Worm (Caenorhabditis elegans): ENCODE results near the gene fipr-29.

The fipr-29 gene

ce11 chrIII:3060262-3060661 is at the start of gene fipr-29:
Gene fipr-29, minus strand, starts transcription at chrIII:3060362.
- no peak for TF ChIP-seq W03F9.2 (tag; optimal IDR thresholded peaks at IDR 0.05)
- TF ChIP-seq dao-5 (tag; optimal IDR thresholded peaks at IDR 0.05) = no peak
- no peak for TF ChIP-seq him-1 (tag; optimal IDR thresholded peaks at IDR 0.05)

ce11 chrIII:3109564-3109963 is 49.4 kb upstream of the fipr-29 start:
- TF ChIP-seq him-1 (tag; optimal IDR thresholded peaks at IDR 0.05) (no peak), W03F9.2 (tag; optimal IDR thresholded peaks at IDR 0.05) (no peak), dao-5 (tag; optimal IDR thresholded peaks at IDR 0.05) (no peak)

ce11 chrIII:3108804-3109203 is 48.6 kb upstream of the fipr-29 start:
- TF ChIP-seq dao-5 (tag; optimal IDR thresholded peaks at IDR 0.05) = no peak
- TF ChIP-seq W03F9.2 (tag; optimal IDR thresholded peaks at IDR 0.05) = no peak
- TF ChIP-seq him-1 (tag; optimal IDR thresholded peaks at IDR 0.05) = no peak

ce11 chrIII:3107530-3107929 is 47.4 kb upstream of the fipr-29 start:
- TF ChIP-seq him-1 (tag; optimal IDR thresholded peaks at IDR 0.05) = no peak
- TF ChIP-seq dao-5 (tag; optimal IDR thresholded peaks at IDR 0.05) = no peak
- TF ChIP-seq W03F9.2 (tag; optimal IDR thresholded peaks at IDR 0.05) = no peak

ce11 chrIII:3106301-3106700 is 46.1 kb upstream of the fipr-29 start:
- TF ChIP-seq W03F9.2 (tag; optimal IDR thresholded peaks at IDR 0.05) = no peak
- no peak for TF ChIP-seq him-1 (tag; optimal IDR thresholded peaks at IDR 0.05)
- no peak for TF ChIP-seq dao-5 (tag; optimal IDR thresholded peaks at IDR 0.05)

- TF ChIP-seq him-1 (tag; optimal IDR thresholded peaks at IDR 0.05) (no peak), W03F9.2 (tag; optimal IDR thresholded peaks at IDR 0.05) (no peak), dao-5 (tag; optimal IDR thresholded peaks at IDR 0.05) (no peak)
Observed at ce11 chrIII:3105212-3105611, 45.0 kb upstream of the fipr-29 start.

ce11 chrIII:3104536-3104935 is 44.4 kb upstream of the fipr-29 start:
- TF ChIP-seq dao-5 (tag; optimal IDR thresholded peaks at IDR 0.05) (no peak), W03F9.2 (tag; optimal IDR thresholded peaks at IDR 0.05) (no peak), him-1 (tag; optimal IDR thresholded peaks at IDR 0.05) (no peak)

ce11 chrIII:3103905-3104360 is 43.8 kb upstream of the fipr-29 start, which contains the start of gene Y53G8B.2:
Gene Y53G8B.2, minus strand, starts transcription at chrIII:3103955.
- no peak for TF ChIP-seq him-1 (tag; optimal IDR thresholded peaks at IDR 0.05)

- TF ChIP-seq dao-5 (tag; optimal IDR thresholded peaks at IDR 0.05) (no peak), him-1 (tag; optimal IDR thresholded peaks at IDR 0.05) (no peak), W03F9.2 (tag; optimal IDR thresholded peaks at IDR 0.05) (no peak)
Observed at ce11 chrIII:3100593-3101270, 40.6 kb upstream of the fipr-29 start.

- TF ChIP-seq dao-5 (tag; optimal IDR thresholded peaks at IDR 0.05) = no peak
- no peak for TF ChIP-seq him-1 (tag; optimal IDR thresholded peaks at IDR 0.05)
- no peak for TF ChIP-seq W03F9.2 (tag; optimal IDR thresholded peaks at IDR 0.05)
Observed at ce11 chrIII:3100124-3100523, 40.0 kb upstream of the fipr-29 start.

ce11 chrIII:3099407-3099806 is 39.2 kb upstream of the fipr-29 start:
- TF ChIP-seq dao-5 (tag; optimal IDR thresholded peaks at IDR 0.05) = no peak
- no peak for TF ChIP-seq W03F9.2 (tag; optimal IDR thresholded peaks at IDR 0.05)
- TF ChIP-seq him-1 (tag; optimal IDR thresholded peaks at IDR 0.05) = no peak

ce11 chrIII:3096091-3096490 is 35.9 kb upstream of the fipr-29 start:
- TF ChIP-seq W03F9.2 (tag; optimal IDR thresholded peaks at IDR 0.05) = no peak

ce11 chrIII:3094694-3095093 is 34.5 kb upstream of the fipr-29 start:
- TF ChIP-seq W03F9.2 (tag; optimal IDR thresholded peaks at IDR 0.05) (no peak), him-1 (tag; optimal IDR thresholded peaks at IDR 0.05) (no peak), dao-5 (tag; optimal IDR thresholded peaks at IDR 0.05) (no peak)

- no peak for TF ChIP-seq dao-5 (tag; optimal IDR thresholded peaks at IDR 0.05)
- no peak for TF ChIP-seq W03F9.2 (tag; optimal IDR thresholded peaks at IDR 0.05)
- no peak for TF ChIP-seq him-1 (tag; optimal IDR thresholded peaks at IDR 0.05)
Observed at ce11 chrIII:3091572-3091971, 31.4 kb upstream of the fipr-29 start, which contains the start of gene ccep-135. Gene ccep-135, plus strand, starts transcription at chrIII:3091872.

- TF ChIP-seq W03F9.2 (tag; optimal IDR thresholded peaks at IDR 0.05) (no peak), him-1 (tag; optimal IDR thresholded peaks at IDR 0.05) (no peak), dao-5 (tag; optimal IDR thresholded peaks at IDR 0.05) (no peak)
Observed at ce11 chrIII:3086471-3086870, 26.3 kb upstream of the fipr-29 start, which contains the start of gene sft-1. Gene sft-1, plus strand, starts transcription at chrIII:3086671.
